Worm (Caenorhabditis elegans): ENCODE data around the gene C14B4.2.

DNA sequence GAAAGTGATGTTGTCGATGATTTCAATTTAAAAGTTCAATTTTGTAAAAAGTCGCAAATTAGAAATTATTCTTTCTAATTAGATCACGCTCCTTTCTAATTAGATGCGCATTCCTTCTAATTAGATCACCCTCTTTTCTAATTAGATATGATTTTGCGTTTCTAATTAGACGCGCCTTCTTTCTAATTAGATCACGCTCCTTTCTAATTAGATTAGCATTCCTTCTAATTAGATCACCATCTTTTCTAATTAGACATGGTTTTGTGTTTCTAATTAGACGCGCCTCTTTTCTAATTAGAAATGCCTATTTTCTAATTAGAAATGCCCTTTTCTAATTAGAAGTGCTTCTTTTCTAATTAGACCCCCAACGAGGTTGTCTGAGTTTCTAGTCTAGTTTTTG, 5.8 kb downstream of the C14B4.2 start:
- TF ChIP-seq cog-1 (tag; optimal IDR thresholded peaks at IDR 0.05): no peak
- no peak for TF ChIP-seq tab-1 (GFP tag; IDR thresholded peaks at IDR 0.05)
- no peak for TF ChIP-seq T22C8.4 (GFP tag; IDR thresholded peaks at IDR 0.05)

Measured in whole organism, midembryonic.